Worm (Caenorhabditis elegans): ENCODE data around the gene ZK686.6.

- TF ChIP-seq lin-13 (tag; optimal IDR thresholded peaks at IDR 0.05) (no peak), nhr-237 (tag; optimal IDR thresholded peaks at IDR 0.05) (no peak), unc-62 (GFP tag; optimal IDR thresholded peaks at IDR 0.05) (no peak), unc-39 (tag; optimal IDR thresholded peaks at IDR 0.05) (no peak), nhr-76 (tag; optimal IDR thresholded peaks at IDR 0.05) (no peak), ceh-39 (tag; optimal IDR thresholded peaks at IDR 0.05) (no peak), ces-1 (GFP tag; optimal IDR thresholded peaks at IDR 0.05) (no peak), mep-1 (tag; optimal IDR thresholded peaks at IDR 0.05) (no peak), nhr-28 (tag; optimal IDR thresholded peaks at IDR 0.05) (no peak), nhr-2 (tag; optimal IDR thresholded peaks at IDR 0.05) (no peak), nhr-12 (tag; optimal IDR thresholded peaks at IDR 0.05) (no peak), snpc-4 (tag; optimal IDR thresholded peaks at IDR 0.05) (no peak), ztf-11 (tag; optimal IDR thresholded peaks at IDR 0.05) (no peak)
Measured at ce11 chrIII:7726500-7726899, 46.3 kb downstream of the ZK686.6 start.
